Worm (Caenorhabditis elegans): Measurements from ENCODE around the gene math-25.

math-25 gene

DNA sequence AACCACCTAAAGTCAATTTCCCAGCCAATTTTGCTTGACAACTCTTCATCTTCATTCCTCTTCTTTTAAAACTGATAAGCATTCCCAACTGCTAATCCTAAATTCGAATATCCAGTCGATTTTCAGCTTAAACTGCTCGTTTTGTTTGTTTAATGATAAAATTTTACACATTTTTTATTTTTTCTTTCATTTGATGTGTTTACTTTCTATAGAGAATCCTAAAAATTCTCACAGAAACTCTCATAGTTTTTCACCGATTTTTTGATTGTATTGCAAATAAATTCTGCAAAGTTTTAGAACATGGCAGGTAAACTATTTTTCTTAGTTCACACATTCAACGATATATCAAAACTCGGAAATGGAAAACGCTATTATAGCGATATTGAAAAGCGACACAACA lies at the start of gene math-25:
Gene math-25, plus strand, starts transcription at position 301 of the 400 bp plus-strand sequence.
- TF ChIP-seq egl-13 (tag; optimal IDR thresholded peaks at IDR 0.05) (no peak), alr-1 (tag; optimal IDR thresholded peaks at IDR 0.05; ENCODE audit: borderline replicate concordance) (no peak)

DNA sequence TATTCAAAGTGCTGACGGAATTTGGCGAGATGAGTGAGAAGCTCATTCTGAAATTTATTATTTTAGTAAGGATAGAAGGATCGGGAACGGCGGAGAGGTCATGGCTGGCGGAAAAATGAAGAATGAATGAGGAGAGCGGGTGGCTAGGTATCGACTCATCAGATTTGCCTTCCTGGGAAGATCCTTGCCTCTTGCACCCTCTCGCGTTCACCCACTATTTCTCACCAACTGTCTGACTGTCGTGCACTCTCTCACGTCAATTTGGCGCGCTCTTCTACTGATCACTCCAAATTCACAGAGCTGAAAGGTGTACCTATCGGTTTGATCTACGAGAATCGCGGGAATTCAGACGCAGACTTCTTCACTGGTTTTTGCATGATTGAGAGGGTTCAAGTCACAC lies 47.8 kb upstream of the math-25 start, which contains the start of gene fbxb-97:
Gene fbxb-97, minus strand, starts transcription at position 53 of the 400 bp plus-strand sequence.
- TF ChIP-seq efl-1 (optimal IDR thresholded peaks at IDR 0.05) (peak in 1 of 2 experiments; percentile 48), efl-1 (GFP tag; optimal IDR thresholded peaks at IDR 0.05 in 1 of 2) (no peak), mef-2 (tag; optimal IDR thresholded peaks at IDR 0.05) (no peak)

DNA sequence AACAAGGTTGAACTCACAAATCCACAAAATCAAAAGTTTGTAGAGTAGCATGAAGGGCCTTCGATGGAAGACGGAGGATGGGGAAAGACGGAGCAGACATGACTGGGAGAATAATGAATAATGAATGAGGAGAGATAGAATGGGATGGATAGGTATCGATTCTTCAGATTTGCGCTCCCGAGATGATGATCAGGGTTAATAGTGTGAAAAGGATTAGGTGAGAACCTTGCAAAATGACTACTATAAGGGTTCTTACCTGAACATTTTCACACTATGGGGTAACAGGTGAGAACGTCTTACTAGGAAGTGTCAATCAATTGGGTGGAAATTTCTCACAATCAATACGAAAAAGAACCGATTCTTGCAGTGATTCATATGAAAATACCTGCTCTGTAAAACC lies 45.6 kb upstream of the math-25 start, which contains the start of gene fbxb-96:
Gene fbxb-96, minus strand, starts transcription at position 101 of the 400 bp plus-strand sequence.
- TF ChIP-seq swsn-7 (tag; optimal IDR thresholded peaks at IDR 0.05) (no peak), ceh-88 (GFP tag; IDR thresholded peaks at IDR 0.05) (no peak), elt-2 (tag; optimal IDR thresholded peaks at IDR 0.05) (no peak), lin-15B (tag; optimal IDR thresholded peaks at IDR 0.05) (no peak), nhr-77 (tag; optimal IDR thresholded peaks at IDR 0.05) (no peak), mab-9 (GFP tag; IDR thresholded peaks at IDR 0.05) (no peak), snpc-4 (tag; optimal IDR thresholded peaks at IDR 0.05) (no peak), ceh-90 (tag; optimal IDR thresholded peaks at IDR 0.05) (no peak), efl-1 (optimal IDR thresholded peaks at IDR 0.05) (no peak), efl-1 (GFP tag; optimal IDR thresholded peaks at IDR 0.05 in 1 of 2) (no peak)

DNA sequence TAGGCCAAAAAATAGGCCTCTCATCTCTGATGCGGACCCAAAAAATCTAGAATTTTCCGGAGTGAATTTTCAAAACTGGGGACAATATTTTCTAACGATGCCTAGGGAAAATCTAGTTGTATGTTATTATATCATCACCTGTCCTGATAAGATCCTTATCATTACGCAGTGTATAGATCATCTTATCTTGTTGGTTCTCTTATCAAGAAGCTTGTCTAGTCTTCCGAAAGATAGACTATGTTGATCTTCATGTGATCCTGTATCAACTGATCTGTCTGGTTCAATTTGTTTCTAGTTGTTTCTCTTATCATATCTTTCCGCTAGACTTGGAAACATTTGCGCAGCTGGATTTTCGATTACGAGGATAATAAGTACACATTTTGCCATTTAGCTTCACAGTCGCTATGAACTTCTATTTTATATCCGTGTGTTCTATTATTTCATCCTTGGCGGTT lies 45.0 kb upstream of the math-25 start, which contains the start of gene C52E2.3:
Gene C52E2.3, plus strand, starts transcription at position 405 of the 455 bp plus-strand sequence.
- TF ChIP-seq ceh-88 (GFP tag; IDR thresholded peaks at IDR 0.05) (no peak), blmp-1 (tag; optimal IDR thresholded peaks at IDR 0.05) (peak; percentile 26), elt-3 (tag; optimal IDR thresholded peaks at IDR 0.05) (peak in 5 of 6 experiments; percentile 56 to 80 (median 70)), elt-2 (tag; optimal IDR thresholded peaks at IDR 0.05) (peak; percentile 81), lin-14 (GFP tag; optimal IDR thresholded peaks at IDR 0.05) (no peak)

DNA sequence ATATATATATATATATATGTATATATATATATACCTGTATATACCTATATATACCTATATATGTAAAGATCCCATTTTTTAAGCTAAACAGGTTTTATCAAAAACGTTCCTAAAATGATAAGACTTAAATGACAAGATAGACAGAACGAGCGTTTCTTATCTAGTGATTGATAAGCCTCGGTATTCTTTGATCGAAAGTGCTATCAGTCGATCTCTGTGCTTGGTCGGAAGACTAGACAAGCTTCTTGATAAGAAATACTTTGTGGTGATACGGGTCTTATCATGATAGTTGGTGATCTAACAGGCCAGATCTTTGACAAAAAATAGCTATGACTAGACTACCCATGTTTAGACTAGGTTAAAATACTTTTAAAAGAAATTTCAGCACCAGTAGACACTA lies 44.1 kb upstream of the math-25 start:
- TF ChIP-seq hlh-4 (tag; optimal IDR thresholded peaks at IDR 0.05) (no peak), egl-27 (tag; optimal IDR thresholded peaks at IDR 0.05) (no peak), unc-98 (GFP tag; IDR thresholded peaks at IDR 0.05) (no peak), unc-130 (tag; optimal IDR thresholded peaks at IDR 0.05) (no peak), swsn-7 (tag; optimal IDR thresholded peaks at IDR 0.05) (no peak), C04F5.9 (tag; optimal IDR thresholded peaks at IDR 0.05) (no peak), lin-13 (GFP tag; optimal IDR thresholded peaks at IDR 0.05) (no peak), dpl-1 (GFP tag; optimal IDR thresholded peaks at IDR 0.05) (no peak), sup-37 (GFP tag; optimal IDR thresholded peaks at IDR 0.05) (no peak), ceh-63 (GFP tag; optimal IDR thresholded peaks at IDR 0.05) (no peak), ceh-82 (tag; optimal IDR thresholded peaks at IDR 0.05) (no peak), fos-1 (tag; optimal IDR thresholded peaks at IDR 0.05) (no peak), jun-1 (tag; optimal IDR thresholded peaks at IDR 0.05) (peak; percentile 92), hpl-2 (GFP tag; optimal IDR thresholded peaks at IDR 0.05) (no peak), nhr-12 (tag; optimal IDR thresholded peaks at IDR 0.05) (no peak), ztf-4 (tag; optimal IDR thresholded peaks at IDR 0.05) (no peak), lin-14 (GFP tag; optimal IDR thresholded peaks at IDR 0.05) (peak; percentile 68), xbp-1 (tag; optimal IDR thresholded peaks at IDR 0.05) (no peak), fkh-8 (tag; optimal IDR thresholded peaks at IDR 0.05) (no peak), pax-3 (tag; optimal IDR thresholded peaks at IDR 0.05) (peak; percentile 30), zag-1 (tag; optimal IDR thresholded peaks at IDR 0.05) (no peak), C34B4.2 (tag; optimal IDR thresholded peaks at IDR 0.05) (no peak), snpc-4 (tag; optimal IDR thresholded peaks at IDR 0.05) (no peak), unc-62 (GFP tag; optimal IDR thresholded peaks at IDR 0.05) (no peak), nhr-90 (tag; optimal IDR thresholded peaks at IDR 0.05; ENCODE audit: poor library complexity) (peak; percentile 48), mdl-1 (tag; optimal IDR thresholded peaks at IDR 0.05) (peak in 1 of 2 experiments; percentile 7), nhr-76 (tag; optimal IDR thresholded peaks at IDR 0.05) (no peak), alr-1 (tag; optimal IDR thresholded peaks at IDR 0.05; ENCODE audit: borderline replicate concordance) (no peak), sox-4 (tag; optimal IDR thresholded peaks at IDR 0.05) (no peak), dsc-1 (tag; optimal IDR thresholded peaks at IDR 0.05) (no peak), lsy-2 (tag; optimal IDR thresholded peaks at IDR 0.05) (peak in 1 of 2 experiments; percentile 34), nhr-11 (tag; optimal IDR thresholded peaks at IDR 0.05) (no peak)

Data from whole organism, L1 larva.